Worm (Caenorhabditis elegans): ENCODE measurements around the gene C06C3.3.

DNA sequence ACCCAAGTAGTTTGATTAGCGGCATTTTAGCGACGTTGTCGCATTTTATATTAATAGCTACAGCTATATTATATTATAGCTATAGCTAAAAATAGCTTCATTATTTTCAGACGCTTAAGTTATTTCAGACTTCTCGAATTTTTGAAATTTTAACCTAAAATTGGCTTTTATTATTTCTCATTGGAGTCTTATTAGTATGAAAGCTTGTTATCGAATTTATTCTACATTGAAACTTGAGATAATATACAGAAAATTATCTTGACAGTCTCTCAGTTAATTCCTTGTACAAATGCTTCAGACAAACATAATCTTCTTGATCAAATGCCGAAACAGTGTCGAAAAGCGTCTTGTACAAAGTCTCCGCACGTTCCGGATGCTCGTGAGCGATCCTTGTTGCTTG is 7.5 kb upstream of the C06C3.3 start, which contains the start of gene srh-48:
- TF ChIP-seq pha-4 (tag; optimal IDR thresholded peaks at IDR 0.05), result no peak
- TF ChIP-seq ceh-79 (tag; optimal IDR thresholded peaks at IDR 0.05), result no peak
- no peak for TF ChIP-seq ceh-91 (GFP tag; IDR thresholded peaks at IDR 0.05)
- no peak for TF ChIP-seq hsf-1 (GFP tag; IDR thresholded peaks at IDR 0.05)
- TF ChIP-seq Y79H2A.3 (GFP tag; conservative IDR thresholded peaks at IDR 0.05), result no peak
- no peak for TF ChIP-seq cebp-2 (GFP tag; IDR thresholded peaks at IDR 0.05)
